Worm (Caenorhabditis elegans) whole organism, L2 larva: ENCODE results near the gene sir-2.3.

Source experiments
- C34F6.9 ChIP-seq: fragments of 150-350 bp; optimal IDR thresholded peaks from 2 replicates; lab custom pipeline; 2014; ENCODE audit warnings: missing biosample characterization, missing genetic modification characterization
- F13H6.1 ChIP-seq: sonication (generic microtip); optimal IDR thresholded peaks from 2 replicates; lab custom pipeline; 2016; ENCODE audit warnings: missing genetic modification characterization, missing compliant biosample characterization
- R02D3.7 ChIP-seq: fragments of 150-350 bp; optimal IDR thresholded peaks from 2 replicates; lab custom pipeline; 2014; ENCODE audit warnings: missing biosample characterization, missing genetic modification characterization
- Y55F3AM.14 ChIP-seq: fragments of 200-800 bp; sonication (Bioruptor generic); optimal IDR thresholded peaks from 2 replicates; lab custom pipeline; 2018; ENCODE audit warnings: mild to moderate bottlenecking, missing genetic modification characterization, missing compliant biosample characterization
- ZK546.5 ChIP-seq: sonication (generic microtip); optimal IDR thresholded peaks from 2 replicates; lab custom pipeline; 2017; ENCODE audit warnings: missing biosample characterization, missing genetic modification characterization
- alr-1 ChIP-seq: fragments of 150-350 bp; optimal IDR thresholded peaks from 2 replicates; lab custom pipeline; 2014; ENCODE audit warnings: missing biosample characterization, missing genetic modification characterization
- aly-2 ChIP-seq: fragments of 150-350 bp; optimal IDR thresholded peaks from 2 replicates; lab custom pipeline; 2014; ENCODE audit warnings: missing biosample characterization, missing genetic modification characterization
- ama-1 ChIP-seq: fragments of 150-350 bp; optimal IDR thresholded peaks from 2 replicates; lab custom pipeline; 2018; ENCODE audit warnings: inconsistent platforms
- ceh-16 ChIP-seq: fragments of 150-350 bp; optimal IDR thresholded peaks from 2 replicates; lab custom pipeline; 2014; ENCODE audit warnings: missing biosample characterization, missing genetic modification characterization
- ceh-82 ChIP-seq: fragments of 150-350 bp; optimal IDR thresholded peaks from 2 replicates; lab custom pipeline; 2014; ENCODE audit warnings: missing biosample characterization, missing genetic modification characterization
- crh-2 ChIP-seq: sonication (generic microtip); optimal IDR thresholded peaks from 2 replicates; lab custom pipeline; 2017; ENCODE audit warnings: missing biosample characterization, missing genetic modification characterization
- dmd-4 ChIP-seq: sonication (generic microtip); optimal IDR thresholded peaks from 2 replicates; lab custom pipeline; 2017; ENCODE audit warnings: missing biosample characterization, missing genetic modification characterization
- egl-27 ChIP-seq: sonication (generic microtip); optimal IDR thresholded peaks from 3 replicates; lab custom pipeline; 2017; ENCODE audit warnings: missing biosample characterization, missing genetic modification reagents, missing genetic modification characterization
- elt-1 ChIP-seq: fragments of 150-350 bp; optimal IDR thresholded peaks from 2 replicates; lab custom pipeline; 2014; ENCODE audit warnings: missing biosample characterization, missing genetic modification characterization
- elt-3 ChIP-seq: sonication (generic microtip); optimal IDR thresholded peaks from 2 replicates; lab custom pipeline; 2017; ENCODE audit warnings: missing biosample characterization, missing genetic modification characterization
- fos-1 ChIP-seq: fragments of 150-350 bp; optimal IDR thresholded peaks from 2 replicates; lab custom pipeline; 2014; ENCODE audit warnings: missing biosample characterization, missing genetic modification characterization
- lin-11 ChIP-seq: fragments of 150-350 bp; sonication (generic microtip); optimal IDR thresholded peaks from 2 replicates; lab custom pipeline; 2014; ENCODE audit warnings: missing biosample characterization, missing genetic modification characterization, inconsistent platforms, mixed read lengths
- lin-13 ChIP-seq: fragments of 150-350 bp; optimal IDR thresholded peaks from 2 replicates; lab custom pipeline; 2014; ENCODE audit warnings: missing biosample characterization, missing genetic modification reagents, missing genetic modification characterization
- lin-39 ChIP-seq: fragments of 150-350 bp; optimal IDR thresholded peaks from 2 replicates; lab custom pipeline; 2014; ENCODE audit warnings: missing biosample characterization, missing genetic modification reagents, missing genetic modification characterization
- lsy-2 ChIP-seq, 2 experiments: fragments of 150-350 bp in 1 of 2; sonication (generic microtip) in 1 of 2; optimal IDR thresholded peaks; 2 replicates each; lab custom pipeline; 2014 to 2017; ENCODE audit warnings: missing biosample characterization in 2 of 2, missing genetic modification characterization in 2 of 2
- mab-5 ChIP-seq: fragments of 150-350 bp; optimal IDR thresholded peaks from 2 replicates; lab custom pipeline; 2014; ENCODE audit warnings: missing biosample characterization, missing genetic modification characterization
- mbf-1 ChIP-seq: sonication (generic microtip); optimal IDR thresholded peaks from 2 replicates; lab custom pipeline; 2017; ENCODE audit warnings: missing biosample characterization, missing genetic modification characterization
- nhr-11 ChIP-seq: fragments of 150-350 bp; optimal IDR thresholded peaks from 2 replicates; lab custom pipeline; 2014; ENCODE audit warnings: missing biosample characterization, missing genetic modification characterization
- nhr-12 ChIP-seq: fragments of 150-350 bp; optimal IDR thresholded peaks from 2 replicates; lab custom pipeline; 2014; ENCODE audit warnings: missing biosample characterization, missing genetic modification characterization
- nhr-129 ChIP-seq: fragments of 150-350 bp; optimal IDR thresholded peaks from 2 replicates; lab custom pipeline; 2014; ENCODE audit warnings: missing biosample characterization, missing genetic modification characterization
- nhr-21 ChIP-seq: fragments of 150-350 bp; optimal IDR thresholded peaks from 2 replicates; lab custom pipeline; 2014; ENCODE audit warnings: missing biosample characterization, missing genetic modification characterization
- nhr-237 ChIP-seq: fragments of 150-350 bp; optimal IDR thresholded peaks from 2 replicates; lab custom pipeline; 2014; ENCODE audit warnings: missing biosample characterization, missing genetic modification characterization
- nhr-25 ChIP-seq: fragments of 150-350 bp; sonication (generic microtip); optimal IDR thresholded peaks from 3 replicates; lab custom pipeline; 2014; ENCODE audit warnings: missing biosample characterization, missing genetic modification characterization
- nhr-6 ChIP-seq: fragments of 150-350 bp; optimal IDR thresholded peaks from 2 replicates; lab custom pipeline; 2014; ENCODE audit warnings: missing biosample characterization, missing genetic modification characterization
- peb-1 ChIP-seq: fragments of 150-350 bp; optimal IDR thresholded peaks from 2 replicates; lab custom pipeline; 2014; ENCODE audit warnings: missing biosample characterization, missing genetic modification characterization
- sem-4 ChIP-seq: fragments of 150-350 bp; optimal IDR thresholded peaks from 2 replicates; lab custom pipeline; 2014; ENCODE audit warnings: missing biosample characterization, missing genetic modification reagents, missing genetic modification characterization
- sma-3 ChIP-seq: sonication (generic microtip); optimal IDR thresholded peaks from 2 replicates; lab custom pipeline; 2016; ENCODE audit warnings: missing genetic modification reagents, missing genetic modification characterization, missing compliant biosample characterization
- sma-9 ChIP-seq, 2 experiments: fragments of 150-350 bp in 1 of 2; sonication (generic microtip) in 1 of 2; optimal IDR thresholded peaks; 2 replicates each; lab custom pipeline; 2014 to 2016; ENCODE audit warnings: missing genetic modification characterization in 2 of 2, mild to moderate bottlenecking in 1 of 2, missing biosample characterization in 1 of 2, missing compliant biosample characterization in 1 of 2, missing genetic modification reagents in 1 of 2, moderate library complexity in 1 of 2
- snpc-4 ChIP-seq: fragments of 150-350 bp; optimal IDR thresholded peaks from 2 replicates; lab custom pipeline; 2014; ENCODE audit warnings: missing biosample characterization, missing genetic modification characterization
- unc-55 ChIP-seq: fragments of 150-350 bp; sonication (generic microtip); optimal IDR thresholded peaks from 3 replicates; lab custom pipeline; 2014; ENCODE audit warnings: missing biosample characterization, missing genetic modification reagents, missing genetic modification characterization
- ztf-11 ChIP-seq: sonication (generic microtip); optimal IDR thresholded peaks from 2 replicates; lab custom pipeline; 2017; ENCODE audit warnings: missing biosample characterization, missing genetic modification characterization
- ztf-4 ChIP-seq: fragments of 150-350 bp; optimal IDR thresholded peaks from 2 replicates; lab custom pipeline; 2014; ENCODE audit warnings: missing biosample characterization, missing genetic modification characterization

sir-2.3 gene

DNA sequence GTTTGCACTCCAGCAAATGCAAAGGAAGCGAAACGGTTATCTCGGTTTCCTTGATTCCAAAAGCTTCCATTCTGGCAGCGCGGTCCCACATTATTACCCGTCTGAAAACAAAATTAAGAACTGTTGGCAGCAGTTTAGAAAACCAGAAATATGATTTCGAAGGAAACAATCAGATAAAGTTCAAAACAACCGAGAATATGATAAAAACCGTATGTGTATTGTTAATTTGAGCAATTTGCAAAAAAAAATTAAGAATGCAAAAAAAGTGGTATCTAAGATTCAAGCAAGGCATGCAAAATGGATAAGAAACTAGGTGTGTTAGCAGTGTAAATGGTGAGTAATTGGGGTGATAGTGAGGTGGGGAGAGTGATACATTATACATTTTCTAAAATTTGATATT is 42.8 kb upstream of the sir-2.3 start, which contains the start of gene R04D3.4:
R04D3.4 (minus strand) TSS at position 101 of the 400 bp plus-strand sequence.
- TF ChIP-seq mab-5 (tag; lab: Kevin White, UChicago) (no peak), ceh-82 (tag; lab: Kevin White, UChicago) (no peak)

DNA sequence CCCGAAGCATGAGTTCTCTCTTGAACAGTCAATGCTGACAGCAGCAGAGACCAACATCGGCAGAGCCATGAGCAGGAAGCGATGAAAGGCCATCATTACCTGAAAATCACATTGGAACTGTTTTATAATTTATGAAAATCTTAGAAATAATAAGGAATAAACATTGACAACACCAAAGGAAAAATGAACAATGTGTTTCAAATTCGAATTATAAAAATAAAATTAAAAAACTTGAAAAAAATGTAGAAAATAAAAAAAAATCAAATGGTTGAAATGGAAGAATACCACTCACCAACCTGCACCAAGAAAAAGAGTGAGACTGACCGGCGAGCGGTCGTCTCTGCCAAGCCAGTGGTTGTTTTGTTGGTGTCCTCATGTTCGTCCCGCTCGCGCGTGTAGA is 41.0 kb upstream of the sir-2.3 start, which contains the start of gene R04D3.3:
R04D3.3 (minus strand) TSS at position 101 of the 400 bp plus-strand sequence.
- TF ChIP-seq elt-1: no peak
- TF ChIP-seq sma-3 (GFP tag; lab: Kevin White, UChicago): no peak
- no peak for TF ChIP-seq fos-1 (tag; lab: Kevin White, UChicago)
- no peak for TF ChIP-seq lin-11
- no peak for TF ChIP-seq ceh-82 (tag; lab: Kevin White, UChicago)
- no peak for TF ChIP-seq nhr-25 (tag; lab: Kevin White, UChicago)
- TF ChIP-seq nhr-129 (tag; lab: Kevin White, UChicago): no peak
- no peak for TF ChIP-seq sma-9 (GFP tag; optimal IDR thresholded peaks at IDR 0.05; lab: Kevin White, UChicago)
- TF ChIP-seq sma-9 (tag; optimal IDR thresholded peaks at IDR 0.05; lab: Kevin White, UChicago): no peak
- no peak for TF ChIP-seq Y55F3AM.14 (GFP tag; lab: Kevin White, UChicago)
- no peak for TF ChIP-seq ceh-16 (tag; lab: Kevin White, UChicago)
- no peak for TF ChIP-seq unc-55
- no peak for TF ChIP-seq nhr-11 (tag; lab: Kevin White, UChicago)
- no peak for TF ChIP-seq ztf-4
- no peak for TF ChIP-seq ama-1
- no peak for TF ChIP-seq mbf-1 (tag; lab: Kevin White, UChicago)
- TF ChIP-seq mab-5 (tag; lab: Kevin White, UChicago): no peak
- no peak for TF ChIP-seq peb-1 (tag; lab: Kevin White, UChicago)
- no peak for TF ChIP-seq F13H6.1
- no peak for TF ChIP-seq nhr-6
- TF ChIP-seq dmd-4 (tag; lab: Kevin White, UChicago): no peak
- TF ChIP-seq, all 48 proteins: peak for 0

DNA sequence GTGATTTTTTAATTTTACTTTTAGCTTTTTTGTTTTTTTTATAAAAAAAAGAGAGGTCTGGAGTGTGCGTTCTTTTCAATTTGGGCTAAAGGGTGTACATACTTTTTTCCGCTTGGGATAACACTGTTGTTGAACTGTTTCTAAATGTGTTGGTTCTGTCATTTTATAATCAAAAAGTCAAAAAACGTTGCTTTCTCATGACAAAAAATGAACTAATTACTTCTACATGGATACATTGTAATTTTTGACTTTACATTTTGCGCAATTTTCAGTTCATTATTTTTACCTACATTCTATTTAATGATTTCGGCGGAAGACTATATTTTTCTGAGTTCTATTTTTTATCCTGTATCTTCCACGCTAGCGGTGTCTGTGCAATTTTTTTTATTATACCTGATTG is 40.0 kb upstream of the sir-2.3 start, which contains the start of gene srd-38:
srd-38 (plus strand) TSS at position 301 of the 400 bp plus-strand sequence.
- no peak for TF ChIP-seq ztf-11 (tag; lab: Kevin White, UChicago)
- TF ChIP-seq crh-2 (tag; lab: Kevin White, UChicago): no peak
- TF ChIP-seq fos-1 (tag; lab: Kevin White, UChicago): no peak
- no peak for TF ChIP-seq nhr-25 (tag; lab: Kevin White, UChicago)
- TF ChIP-seq lsy-2 (tag; optimal IDR thresholded peaks at IDR 0.05; lab: Kevin White, UChicago): no peak
- TF ChIP-seq snpc-4 (tag; lab: Kevin White, UChicago): no peak
- no peak for TF ChIP-seq aly-2
- TF ChIP-seq sem-4: no peak

DNA sequence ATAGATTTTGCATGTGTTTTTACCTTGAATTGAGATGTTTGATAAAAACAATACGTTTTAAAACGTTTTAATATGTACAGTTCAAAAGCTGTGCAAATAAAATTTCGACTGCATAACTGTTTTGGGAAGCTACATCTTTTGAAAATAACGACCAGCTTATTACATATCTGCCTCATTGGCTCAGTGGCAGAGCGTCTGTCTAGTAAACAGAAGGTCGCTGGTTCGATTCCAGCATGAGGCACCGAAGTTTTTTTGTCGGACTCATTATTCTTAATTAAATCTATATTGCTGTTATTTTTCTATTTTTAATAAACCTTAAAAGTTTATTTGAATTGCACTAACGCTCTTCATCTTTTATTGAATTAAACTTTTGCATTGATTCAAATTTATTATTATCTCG is 38.5 kb upstream of the sir-2.3 start:
- no peak for TF ChIP-seq ztf-11 (tag; lab: Kevin White, UChicago)
- TF ChIP-seq, all 48 proteins: peak for 0

DNA sequence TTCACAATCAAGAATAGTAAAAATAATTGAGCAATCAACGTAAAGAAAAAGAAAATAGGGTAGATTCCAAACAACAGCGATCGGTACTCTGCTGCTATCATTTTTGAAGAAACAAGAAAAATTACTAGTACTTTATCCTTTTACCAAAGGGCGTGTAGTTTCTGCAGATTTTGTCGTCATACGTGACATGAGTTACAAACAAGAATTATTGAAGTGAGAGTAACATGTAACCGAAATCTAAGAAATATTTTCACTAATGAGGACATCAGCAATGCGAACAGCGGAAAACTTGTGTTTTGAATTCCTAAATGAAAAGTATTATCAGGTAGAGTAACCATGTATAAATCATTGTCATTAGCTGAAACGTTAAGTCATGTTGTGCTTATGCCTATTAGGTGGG is 36.8 kb upstream of the sir-2.3 start, which contains the start of gene srd-36:
srd-36 (minus strand) TSS at position 101 of the 400 bp plus-strand sequence.
- no peak for TF ChIP-seq elt-3 (tag; lab: Kevin White, UChicago)
- no peak for TF ChIP-seq elt-1
- TF ChIP-seq ceh-82 (tag; lab: Kevin White, UChicago): no peak
- no peak for TF ChIP-seq snpc-4 (tag; lab: Kevin White, UChicago)
- TF ChIP-seq lin-11: no peak
- no peak for TF ChIP-seq ZK546.5 (tag; lab: Kevin White, UChicago)
- TF ChIP-seq nhr-21 (tag; lab: Kevin White, UChicago): no peak
- no peak for TF ChIP-seq nhr-6
- TF ChIP-seq C34F6.9 (tag; lab: Kevin White, UChicago): no peak
- TF ChIP-seq sma-3 (GFP tag; lab: Kevin White, UChicago): no peak

DNA sequence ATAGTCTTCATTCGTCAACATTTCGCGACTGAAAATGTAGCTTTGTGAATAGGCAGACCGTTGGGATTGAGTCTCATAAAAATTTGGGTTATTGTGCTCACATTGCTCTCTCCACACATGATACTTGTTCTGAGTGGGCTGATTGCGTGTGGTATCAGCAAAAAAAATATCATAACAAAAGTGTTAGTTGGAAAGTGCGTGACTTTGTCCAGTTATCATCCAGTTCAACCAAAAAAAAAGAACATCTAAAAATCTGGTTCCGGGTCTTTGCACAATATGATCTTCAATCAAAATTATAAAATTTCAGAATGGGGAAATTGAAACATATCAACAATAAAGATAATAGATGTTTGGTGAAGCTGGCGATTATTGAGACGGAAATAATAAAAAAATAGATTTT is 31.0 kb upstream of the sir-2.3 start, which contains the start of gene srd-39:
srd-39 (minus strand) TSS at position 101 of the 400 bp plus-strand sequence.
- TF ChIP-seq nhr-25 (tag; lab: Kevin White, UChicago) (no peak), alr-1 (tag; lab: Kevin White, UChicago) (no peak), F13H6.1 (no peak), nhr-21 (tag; lab: Kevin White, UChicago) (no peak), unc-55 (no peak), ceh-82 (tag; lab: Kevin White, UChicago) (no peak), lin-13 (no peak), sem-4 (no peak), mab-5 (tag; lab: Kevin White, UChicago) (no peak), ZK546.5 (tag; lab: Kevin White, UChicago) (no peak), nhr-6 (no peak), nhr-12 (tag; lab: Kevin White, UChicago) (no peak), aly-2 (no peak), elt-1 (no peak), egl-27 (no peak), elt-3 (tag; lab: Kevin White, UChicago) (no peak), sma-9 (GFP tag; optimal IDR thresholded peaks at IDR 0.05; lab: Kevin White, UChicago) (no peak), sma-9 (tag; optimal IDR thresholded peaks at IDR 0.05; lab: Kevin White, UChicago) (no peak), nhr-237 (tag; lab: Kevin White, UChicago) (no peak), R02D3.7 (tag; lab: Kevin White, UChicago) (no peak), lin-39 (tag; lab: Kevin White, UChicago) (no peak)
